Worm (Caenorhabditis elegans) whole organism, young adult: Measurements from ENCODE around the gene lips-5.

Experiments used
- athp-1 ChIP-seq: sonication (generic microtip); optimal IDR thresholded peaks from 2 replicates; lab custom pipeline; 2017; ENCODE audit warnings: mild to moderate bottlenecking, missing genetic modification characterization, missing compliant biosample characterization
- dpl-1 ChIP-seq: fragments of 150-350 bp; optimal IDR thresholded peaks from 2 replicates; lab custom pipeline; 2014; ENCODE audit warnings: missing biosample characterization, missing genetic modification reagents, missing genetic modification characterization
- ets-4 ChIP-seq: fragments of 200-800 bp; sonication (Bioruptor generic); optimal IDR thresholded peaks from 2 replicates; lab custom pipeline; 2018; ENCODE audit warnings: mild to moderate bottlenecking, missing genetic modification characterization, missing compliant biosample characterization
- lag-1 ChIP-seq: fragments of 200-800 bp; sonication (Bioruptor generic); IDR thresholded peaks from 2 replicates; pipeline ENCODE4 v1.3.6; 2022; ENCODE audit warnings: missing genetic modification reagents, missing genetic modification characterization, missing compliant biosample characterization
- nhr-27 ChIP-seq: fragments of 200-800 bp; sonication (Bioruptor generic); optimal IDR thresholded peaks from 2 replicates; lab custom pipeline; 2018; ENCODE audit warnings: mild to moderate bottlenecking, missing genetic modification characterization, moderate library complexity, missing compliant biosample characterization

- no peak for TF ChIP-seq lag-1
- no peak for TF ChIP-seq athp-1 (tag; lab: Kevin White, UChicago)
- no peak for TF ChIP-seq nhr-27
- no peak for TF ChIP-seq ets-4
- no peak for TF ChIP-seq dpl-1
Observed at ce11 chrIV:11785064-11785840, 11.7 kb upstream of the lips-5 start.
